Fruit fly (Drosophila melanogaster): Measurements from ENCODE around the gene PGRP-LC.
A peak's percentile ranks its signal among the peaks of the same experiment; 100 is the strongest.

Gene PGRP-LC

dm6 chr3L:9383345-9384075, 44.9 kb downstream of the PGRP-LC start, which contains the start of gene Hsp27 (continued):
- no peak for TF ChIP-seq CG15479 (GFP tag; optimal IDR thresholded peaks at IDR 0.05)
- TF ChIP-seq Opbp (GFP tag; IDR thresholded peaks at IDR 0.05; ENCODE audit: partially characterized antibody): 0 out of 3 replicates have a peak, but pooled peaks have one; percentile 50
- peak; percentile 50 for TF ChIP-seq Elba2 (GFP tag; optimal IDR thresholded peaks at IDR 0.05)
- no peak for TF ChIP-seq kni (GFP tag; optimal IDR thresholded peaks at IDR 0.05)
- TF ChIP-seq CG9932 (GFP tag; IDR thresholded peaks at IDR 0.05): peak; percentile 96
- peak; percentile 99 for TF ChIP-seq nau (GFP tag; optimal IDR thresholded peaks at IDR 0.05)
- TF ChIP-seq CG10565 (GFP tag; optimal IDR thresholded peaks at IDR 0.05): peak; percentile 92
- peak; percentile 94 for TF ChIP-seq btn (GFP tag; optimal IDR thresholded peaks at IDR 0.05)
- TF ChIP-seq maf-S (GFP tag; optimal IDR thresholded peaks at IDR 0.05): peak; percentile 91
- peak; percentile 98 for TF ChIP-seq gce (GFP tag; IDR thresholded peaks at IDR 0.05)
- peak; percentile 98 for TF ChIP-seq sob (GFP tag; IDR thresholded peaks at IDR 0.05)
- peak; percentile 98 for TF ChIP-seq gsb-n (tag; optimal IDR thresholded peaks at IDR 0.05)
- TF ChIP-seq bab2 (GFP tag; optimal IDR thresholded peaks at IDR 0.05): peak; percentile 93
- peak; percentile 98 for TF ChIP-seq CG11093 (GFP tag; IDR thresholded peaks at IDR 0.05)
- TF ChIP-seq gem (tag; optimal IDR thresholded peaks at IDR 0.05): peak; percentile 99
- peak; percentile 49 for TF ChIP-seq da (GFP tag; optimal IDR thresholded peaks at IDR 0.05)
- peak; percentile 90 for TF ChIP-seq CG7271 (tag; optimal IDR thresholded peaks at IDR 0.05)
- peak; percentile 97 for TF ChIP-seq zen (tag; optimal IDR thresholded peaks at IDR 0.05)
- TF ChIP-seq odd (GFP tag; optimal IDR thresholded peaks at IDR 0.05): peak; percentile 95
- TF ChIP-seq Hey (tag; optimal IDR thresholded peaks at IDR 0.05): peak; percentile 56
- no peak for TF ChIP-seq ato (GFP tag; IDR thresholded peaks at IDR 0.05; ENCODE audit: partially characterized antibody)
- TF ChIP-seq CG9437 (GFP tag; optimal IDR thresholded peaks at IDR 0.05): peak; percentile 92

- no peak for TF ChIP-seq CG18262 (tag; optimal IDR thresholded peaks at IDR 0.05)
- no peak for TF ChIP-seq CG3281 (GFP tag; optimal IDR thresholded peaks at IDR 0.05)
- 0 out of 2 replicates have a peak, but pooled peaks have one; percentile 16 for TF ChIP-seq slbo (GFP tag; IDR thresholded peaks at IDR 0.05)
- TF ChIP-seq vvl (GFP tag; IDR thresholded peaks at IDR 0.05): 0 out of 2 replicates have a peak, but pooled peaks have one; percentile 9
- TF ChIP-seq so (GFP tag; IDR thresholded peaks at IDR 0.05): no peak
- peak; percentile 44 for TF ChIP-seq Med (GFP tag)
- TF ChIP-seq CG4854 (GFP tag; optimal IDR thresholded peaks at IDR 0.05): no peak
- TF ChIP-seq kni (GFP tag; optimal IDR thresholded peaks at IDR 0.05): peak; percentile 53
- TF ChIP-seq CG17385 (GFP tag; optimal IDR thresholded peaks at IDR 0.05): peak; percentile 59
These were observed 46.0 kb downstream of the PGRP-LC start for dm6 chr3L:9384445-9385079.

- TF ChIP-seq CG34422 (GFP tag; IDR thresholded peaks at IDR 0.05): no peak
- no peak for TF ChIP-seq scrt (GFP tag; optimal IDR thresholded peaks at IDR 0.05)
- peak; percentile 62 for TF ChIP-seq sens (GFP tag)
- no peak for TF ChIP-seq stc (GFP tag; IDR thresholded peaks at IDR 0.05)
- TF ChIP-seq CHES-1-like (GFP tag; optimal IDR thresholded peaks at IDR 0.05): no peak
- TF ChIP-seq exex (tag; optimal IDR thresholded peaks at IDR 0.05): peak; percentile 19
- no peak for TF ChIP-seq phol (tag; optimal IDR thresholded peaks at IDR 0.05)
- TF ChIP-seq CG3407 (GFP tag; optimal IDR thresholded peaks at IDR 0.05): no peak
These were observed 52.9 kb downstream of the PGRP-LC start for dm6 chr3L:9391340-9391980.
